Fruit fly (Drosophila melanogaster) whole organism, wandering third instar larva: ENCODE results near the gene Or10a.

Experiments
- Abd-B ChIP-seq: fragments of >200 bp; optimal IDR thresholded peaks from 2 replicates; lab custom pipeline; 2017; ENCODE audit warnings: missing biosample characterization, missing genetic modification characterization
- CG32264 ChIP-seq: fragments of 200-800 bp; sonication (Bioruptor generic); optimal IDR thresholded peaks from 2 replicates; lab custom pipeline; 2016; ENCODE audit warnings: missing biosample characterization, missing genetic modification characterization
- CG9705 ChIP-seq: fragments of 200-800 bp; sonication (Bioruptor generic); optimal IDR thresholded peaks from 2 replicates; lab custom pipeline; 2018; ENCODE audit warnings: missing biosample characterization, mild to moderate bottlenecking, missing genetic modification characterization
- CrebA ChIP-seq: fragments of 200-800 bp; sonication (Bioruptor generic); optimal IDR thresholded peaks from 2 replicates; lab custom pipeline; 2016; ENCODE audit warnings: missing biosample characterization, mild to moderate bottlenecking, missing genetic modification characterization, borderline replicate concordance
- Dfd ChIP-seq: fragments of >200 bp; optimal IDR thresholded peaks from 2 replicates; lab custom pipeline; 2017; ENCODE audit warnings: missing biosample characterization, missing genetic modification characterization
- Dif ChIP-seq: fragments of 200-275, 200-300 bp; sonication (Bioruptor generic); optimal IDR thresholded peaks from 2 replicates; lab custom pipeline; 2018; ENCODE audit warnings: missing biosample characterization, missing genetic modification characterization; ENCODE audit not compliant: partially characterized antibody
- GATAd ChIP-seq: sonication (Bioruptor generic); optimal IDR thresholded peaks from 2 replicates; lab custom pipeline; 2016; ENCODE audit warnings: missing biosample characterization, missing genetic modification characterization
- HLH106 ChIP-seq: fragments of 200-800 bp; optimal IDR thresholded peaks from 3 replicates; lab custom pipeline; 2019; ENCODE audit warnings: missing biosample characterization, mild to moderate bottlenecking, missing genetic modification characterization, moderate library complexity
- Hnf4 ChIP-seq: fragments of 200-800 bp; sonication (Bioruptor generic); optimal IDR thresholded peaks from 2 replicates; lab custom pipeline; 2016; ENCODE audit warnings: missing biosample characterization, mild to moderate bottlenecking, missing genetic modification characterization
- Hr78 ChIP-seq: fragments of >200 bp; optimal IDR thresholded peaks from 2 replicates; lab custom pipeline; 2017; ENCODE audit warnings: missing biosample characterization, missing genetic modification characterization
- Hr83 ChIP-seq: fragments of 200-300 bp; sonication (Bioruptor generic); optimal IDR thresholded peaks from 2 replicates; lab custom pipeline; 2016; ENCODE audit warnings: missing biosample characterization, mild to moderate bottlenecking, missing genetic modification characterization, moderate library complexity; ENCODE audit not compliant: poor library complexity, severe bottlenecking
- Jra ChIP-seq: sonication (Bioruptor generic); optimal IDR thresholded peaks from 2 replicates; lab custom pipeline; 2016; ENCODE audit warnings: missing biosample characterization, missing genetic modification characterization
- Mio ChIP-seq: sonication (Bioruptor generic); optimal IDR thresholded peaks from 2 replicates; lab custom pipeline; 2016; ENCODE audit warnings: missing biosample characterization, missing genetic modification characterization
- Myc ChIP-seq: fragments of >200 bp; optimal IDR thresholded peaks from 2 replicates; lab custom pipeline; 2017
- N ChIP-seq: fragments of >200 bp; optimal IDR thresholded peaks from 2 replicates; lab custom pipeline; 2018; ENCODE audit warnings: missing biosample characterization, missing external identifiers, missing genetic modification characterization
- OdsH ChIP-seq: fragments of 200-800 bp; sonication (Bioruptor generic); optimal IDR thresholded peaks from 2 replicates; lab custom pipeline; 2016; ENCODE audit warnings: missing biosample characterization, mild to moderate bottlenecking, missing genetic modification characterization
- Rel ChIP-seq, 2 experiments: fragments of 200-800 bp; sonication (Bioruptor generic) in 1 of 2; optimal IDR thresholded peaks; 2 replicates in 1 of 2; 3 replicates in 1 of 2; lab custom pipeline; 2016 to 2019; ENCODE audit warnings: mild to moderate bottlenecking in 2 of 2, missing biosample characterization in 2 of 2, missing genetic modification characterization in 2 of 2, moderate library complexity in 1 of 2
- Sp1 ChIP-seq: fragments of 200-800 bp; sonication (Bioruptor generic); optimal IDR thresholded peaks from 3 replicates; lab custom pipeline; 2019; ENCODE audit warnings: missing biosample characterization, mild to moderate bottlenecking, missing genetic modification characterization, moderate library complexity
- Vsx2 ChIP-seq: fragments of 200-300, 225-300 bp; sonication (Bioruptor generic); optimal IDR thresholded peaks from 2 replicates; lab custom pipeline; 2018; ENCODE audit warnings: missing biosample characterization, missing genetic modification characterization; ENCODE audit not compliant: partially characterized antibody
- br ChIP-seq: fragments of 200-800 bp; sonication (Bioruptor generic); optimal IDR thresholded peaks from 2 replicates; lab custom pipeline; 2016; ENCODE audit warnings: missing biosample characterization, missing genetic modification characterization
- brk ChIP-seq: fragments of 200-800 bp; sonication (Bioruptor generic); optimal IDR thresholded peaks from 2 replicates; lab custom pipeline; 2016; ENCODE audit warnings: missing biosample characterization, mild to moderate bottlenecking, missing genetic modification characterization
- dl ChIP-seq, 2 experiments: fragments of 175-275, 200-275 bp in 1 of 2; fragments of 200-275 bp in 1 of 2; sonication (Bioruptor generic); optimal IDR thresholded peaks; lab custom pipeline; 2018; ENCODE audit warnings: mild to moderate bottlenecking in 2 of 2, missing biosample characterization in 2 of 2, missing genetic modification characterization in 2 of 2, moderate library complexity in 2 of 2; ENCODE audit not compliant: partially characterized antibody in 2 of 2, insufficient read depth in 1 of 2
- dmrt93B ChIP-seq: fragments of 200-800 bp; sonication (Bioruptor generic); optimal IDR thresholded peaks from 2 replicates; lab custom pipeline; 2018; ENCODE audit warnings: missing biosample characterization, mild to moderate bottlenecking, missing genetic modification characterization
- dsf ChIP-seq: sonication (Bioruptor generic); optimal IDR thresholded peaks from 2 replicates; lab custom pipeline; 2016; ENCODE audit warnings: missing biosample characterization, missing genetic modification characterization, borderline replicate concordance
- ey ChIP-seq: fragments of 200-800 bp; sonication (Bioruptor generic); optimal IDR thresholded peaks from 2 replicates; lab custom pipeline; 2016; ENCODE audit warnings: missing biosample characterization, missing genetic modification characterization
- foxo ChIP-seq, 2 experiments: fragments of 200-800 bp; sonication (Bioruptor generic); optimal IDR thresholded peaks; 2 replicates in 1 of 2; 3 replicates in 1 of 2; lab custom pipeline; 2016 to 2017; ENCODE audit warnings: missing biosample characterization in 2 of 2, missing genetic modification characterization in 2 of 2
- fru ChIP-seq: fragments of 200-800 bp; sonication (Bioruptor generic); optimal IDR thresholded peaks from 3 replicates; lab custom pipeline; 2016; ENCODE audit warnings: missing biosample characterization, mild to moderate bottlenecking, missing genetic modification characterization
- h ChIP-seq: fragments of 200-800 bp; sonication (Bioruptor generic); optimal IDR thresholded peaks from 3 replicates; lab custom pipeline; 2016; ENCODE audit warnings: missing biosample characterization, mild to moderate bottlenecking, missing genetic modification characterization
- jim ChIP-seq: fragments of 175-275, 200-325 bp; sonication (Bioruptor generic); optimal IDR thresholded peaks from 2 replicates; lab custom pipeline; 2016; ENCODE audit warnings: missing biosample characterization, mild to moderate bottlenecking, missing genetic modification characterization
- pan ChIP-seq: fragments of >200 bp; optimal IDR thresholded peaks from 2 replicates; lab custom pipeline; 2017
- psq ChIP-seq: fragments of 200-800 bp; sonication (Bioruptor generic); optimal IDR thresholded peaks from 3 replicates; lab custom pipeline; 2017; ENCODE audit warnings: missing biosample characterization, mild to moderate bottlenecking, missing genetic modification characterization, moderate library complexity
- rgr ChIP-seq: fragments of 200-800 bp; sonication (Bioruptor generic); optimal IDR thresholded peaks from 3 replicates; lab custom pipeline; 2016; ENCODE audit warnings: missing biosample characterization, mild to moderate bottlenecking, missing genetic modification characterization
- sage ChIP-seq: fragments of 200-800 bp; sonication (Bioruptor generic); optimal IDR thresholded peaks from 2 replicates; lab custom pipeline; 2016; ENCODE audit warnings: missing biosample characterization, mild to moderate bottlenecking, missing genetic modification characterization
- sv ChIP-seq: fragments of 200-800 bp; sonication (Bioruptor generic); optimal IDR thresholded peaks from 3 replicates; lab custom pipeline; 2016; ENCODE audit warnings: missing biosample characterization, missing genetic modification characterization
- tai ChIP-seq: sonication (Bioruptor generic); optimal IDR thresholded peaks from 2 replicates; lab custom pipeline; 2016; ENCODE audit warnings: missing biosample characterization, missing genetic modification characterization
- usp ChIP-seq: fragments of >200 bp; optimal IDR thresholded peaks from 2 replicates; lab custom pipeline; 2017; ENCODE audit warnings: missing biosample characterization, missing genetic modification characterization

Gene Or10a

dm6 chrX:11427282-11427689 is 10.1 kb upstream of the Or10a start:
- TF ChIP-seq Hr83 (GFP tag; lab: Kevin White, UChicago): peak; percentile 19
- TF ChIP-seq Abd-B: no peak
- no peak for TF ChIP-seq N (GFP tag; lab: Kevin White, UChicago)
- TF ChIP-seq OdsH (GFP tag; lab: Kevin White, UChicago): peak; percentile 22
- TF ChIP-seq Rel (GFP tag; optimal IDR thresholded peaks at IDR 0.05; lab: Kevin White, UChicago): no peak
- peak; percentile 56 for TF ChIP-seq Rel (tag; optimal IDR thresholded peaks at IDR 0.05; lab: Kevin White, UChicago)
- TF ChIP-seq h: peak; percentile 59
- TF ChIP-seq dl (GFP tag; optimal IDR thresholded peaks at IDR 0.05; lab: Kevin White, UChicago; ENCODE audit: insufficient read depth in 1 of 2, partially characterized antibody in 2 of 2): no peak
- peak; percentile 28 for TF ChIP-seq rgr (GFP tag; lab: Kevin White, UChicago)
- TF ChIP-seq fru (GFP tag; lab: Kevin White, UChicago): peak; percentile 58
- TF ChIP-seq Sp1 (GFP tag; lab: Kevin White, UChicago): peak; percentile 42
- TF ChIP-seq foxo (GFP tag; optimal IDR thresholded peaks at IDR 0.05; lab: Kevin White, UChicago): peak in 1 of 2 experiments; percentile 25
- TF ChIP-seq Jra (GFP tag; lab: Kevin White, UChicago): no peak
- TF ChIP-seq ey (GFP tag; lab: Kevin White, UChicago): no peak
- peak; percentile 25 for TF ChIP-seq br (GFP tag; lab: Kevin White, UChicago)

dm6 chrX:11425956-11426598 is 8.9 kb upstream of the Or10a start:
- TF ChIP-seq brk (GFP tag; lab: Kevin White, UChicago): no peak
- no peak for TF ChIP-seq OdsH (GFP tag; lab: Kevin White, UChicago)
- no peak for TF ChIP-seq Rel (GFP tag; optimal IDR thresholded peaks at IDR 0.05; lab: Kevin White, UChicago)
- peak; percentile 45 for TF ChIP-seq Rel (tag; optimal IDR thresholded peaks at IDR 0.05; lab: Kevin White, UChicago)
- TF ChIP-seq jim (GFP tag; lab: Kevin White, UChicago): peak; percentile 4
- no peak for TF ChIP-seq N (GFP tag; lab: Kevin White, UChicago)

DNA sequence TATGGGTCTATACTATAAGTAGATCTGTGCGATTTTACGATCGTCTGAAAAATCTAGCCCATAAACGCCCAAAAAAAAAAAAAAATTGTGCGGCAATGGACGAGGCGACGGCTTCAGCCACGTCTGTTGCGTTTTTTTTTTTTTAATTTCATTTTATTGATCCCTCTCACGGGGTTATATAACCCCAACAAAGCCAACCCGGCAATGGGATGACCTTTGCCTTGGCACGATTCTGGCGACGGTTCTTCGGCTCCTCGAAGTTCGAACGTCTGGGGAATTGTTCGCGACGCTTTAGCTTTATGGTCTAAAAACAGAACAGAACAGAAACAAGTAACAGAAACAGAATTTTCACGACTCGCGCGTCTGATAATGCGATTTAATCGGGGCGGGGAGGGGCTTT is 8.2 kb upstream of the Or10a start:
- no peak for TF ChIP-seq pan (lab: Kevin White, UChicago)
- peak; percentile 0 for TF ChIP-seq h

dm6 chrX:11424512-11424911 is 7.3 kb upstream of the Or10a start:
- no peak for TF ChIP-seq tai
- TF ChIP-seq GATAd (GFP tag; lab: Kevin White, UChicago): no peak
- TF ChIP-seq OdsH (GFP tag; lab: Kevin White, UChicago): no peak
- TF ChIP-seq usp: no peak
- TF ChIP-seq Hnf4 (GFP tag; lab: Kevin White, UChicago): no peak
- no peak for TF ChIP-seq Dif (GFP tag; lab: Kevin White, UChicago)
- no peak for TF ChIP-seq Vsx2
- no peak for TF ChIP-seq Hr78
- no peak for TF ChIP-seq pan (lab: Kevin White, UChicago)
- TF ChIP-seq Abd-B: no peak
- TF ChIP-seq CG9705 (GFP tag; lab: Kevin White, UChicago): no peak
- no peak for TF ChIP-seq sage (GFP tag; lab: Kevin White, UChicago)
- no peak for TF ChIP-seq Sp1 (GFP tag; lab: Kevin White, UChicago)
- no peak for TF ChIP-seq fru (GFP tag; lab: Kevin White, UChicago)
- TF ChIP-seq Dfd (GFP tag; lab: Kevin White, UChicago): no peak
- no peak for TF ChIP-seq dsf (GFP tag; lab: Kevin White, UChicago)
- TF ChIP-seq CG32264 (GFP tag; lab: Kevin White, UChicago): no peak
- TF ChIP-seq, all 38 proteins: peak for 0

DNA sequence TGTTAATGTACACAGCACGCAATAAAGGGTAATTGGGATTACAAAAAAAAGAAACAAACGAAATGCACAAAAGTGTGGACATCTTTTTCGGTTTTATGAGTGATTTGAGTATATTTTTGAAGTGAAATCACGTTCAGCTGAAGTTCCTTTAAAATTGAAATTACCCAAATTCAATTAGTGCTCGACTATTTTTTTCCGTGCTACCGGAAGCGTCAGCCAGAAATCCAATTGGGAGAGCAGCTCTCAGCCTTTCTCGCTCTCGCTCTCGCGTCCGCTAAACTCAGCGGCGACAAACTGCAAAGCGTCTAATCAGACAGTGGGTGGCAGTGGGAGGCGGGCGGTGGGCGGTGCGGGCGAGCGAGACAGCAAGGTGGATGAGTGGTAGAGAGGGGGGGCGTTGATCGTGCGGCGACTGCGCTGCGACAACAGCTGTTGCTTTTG is 6.1 kb upstream of the Or10a start:
- TF ChIP-seq foxo (GFP tag; optimal IDR thresholded peaks at IDR 0.05; lab: Kevin White, UChicago) (peak; percentile 71 to 95), h (peak; percentile 96), sage (GFP tag; lab: Kevin White, UChicago) (peak; percentile 86), psq (peak; percentile 87), Dif (GFP tag; lab: Kevin White, UChicago) (peak; percentile 63), dsf (GFP tag; lab: Kevin White, UChicago) (peak; percentile 23), HLH106 (tag; lab: Kevin White, UChicago) (peak; percentile 92), Rel (GFP tag; optimal IDR thresholded peaks at IDR 0.05; lab: Kevin White, UChicago) (peak; percentile 21), Rel (tag; optimal IDR thresholded peaks at IDR 0.05; lab: Kevin White, UChicago) (peak; percentile 59), usp (no peak), pan (lab: Kevin White, UChicago) (no peak), ey (GFP tag; lab: Kevin White, UChicago) (peak; percentile 96), Mio (GFP tag; lab: Kevin White, UChicago) (peak; percentile 61), Dfd (GFP tag; lab: Kevin White, UChicago) (peak; percentile 21), Abd-B (no peak), Myc (lab: Kevin White, UChicago) (no peak), Hr78 (no peak), N (GFP tag; lab: Kevin White, UChicago) (no peak), Vsx2 (no peak), sv (GFP tag; lab: Kevin White, UChicago) (peak; percentile 78), dmrt93B (GFP tag; lab: Kevin White, UChicago) (peak; percentile 85), rgr (GFP tag; lab: Kevin White, UChicago) (peak; percentile 93), brk (GFP tag; lab: Kevin White, UChicago) (peak; percentile 81), fru (GFP tag; lab: Kevin White, UChicago) (peak; percentile 92), CrebA (GFP tag; lab: Kevin White, UChicago) (peak; percentile 69), Hnf4 (GFP tag; lab: Kevin White, UChicago) (peak; percentile 93), Hr83 (GFP tag; lab: Kevin White, UChicago) (peak; percentile 31)
